Worm (Caenorhabditis elegans): Measurements from ENCODE around the gene Y71H2B.4.

ce11 chrIII:2575635-2576164 is 43.1 kb upstream of the Y71H2B.4 start, which contains the start of gene Y54F10AR.1:
- no peak for TF ChIP-seq tbx-2 (tag; optimal IDR thresholded peaks at IDR 0.05)
- TF ChIP-seq mep-1 (tag; optimal IDR thresholded peaks at IDR 0.05), result no peak
- no peak for TF ChIP-seq unc-62 (GFP tag; optimal IDR thresholded peaks at IDR 0.05)
- no peak for TF ChIP-seq snpc-4 (tag; optimal IDR thresholded peaks at IDR 0.05)
- TF ChIP-seq fos-1 (tag; optimal IDR thresholded peaks at IDR 0.05), result no peak
- TF ChIP-seq nhr-28 (tag; optimal IDR thresholded peaks at IDR 0.05), result no peak
- TF ChIP-seq ztf-11 (tag; optimal IDR thresholded peaks at IDR 0.05), result no peak
- TF ChIP-seq nhr-237 (tag; optimal IDR thresholded peaks at IDR 0.05), result no peak
- TF ChIP-seq nhr-76 (tag; optimal IDR thresholded peaks at IDR 0.05), result no peak
- TF ChIP-seq ceh-63 (GFP tag; optimal IDR thresholded peaks at IDR 0.05), result no peak
- no peak for TF ChIP-seq elt-2 (tag; optimal IDR thresholded peaks at IDR 0.05)
- TF ChIP-seq unc-130 (tag; optimal IDR thresholded peaks at IDR 0.05), result no peak

Measured in whole organism, L1 larva.